Worm (Caenorhabditis elegans): Measurements from ENCODE around the gene vps-22.

DNA sequence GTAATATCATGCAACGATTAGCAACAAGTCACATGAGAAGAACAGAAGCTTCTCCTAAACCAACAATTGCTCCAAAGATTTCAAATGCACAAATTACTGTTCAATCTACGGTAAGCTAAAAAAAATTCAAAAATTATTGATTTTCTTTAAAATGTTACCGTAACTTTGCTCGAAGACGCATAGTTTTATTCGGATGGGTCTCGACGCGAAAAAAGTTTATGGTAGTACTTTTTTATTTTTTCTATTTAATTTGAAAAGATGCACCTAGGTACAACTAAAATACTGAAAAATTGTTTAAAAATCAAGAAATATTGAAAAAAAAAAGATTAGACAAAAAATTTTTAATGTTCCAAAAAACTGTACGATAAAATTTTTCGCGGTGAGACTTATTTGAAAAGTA is 25.4 kb upstream of the vps-22 start:
- no peak for TF ChIP-seq hlh-11 (tag; optimal IDR thresholded peaks at IDR 0.05)
- TF ChIP-seq nhr-237 (tag; optimal IDR thresholded peaks at IDR 0.05) = no peak
- no peak for TF ChIP-seq skn-1 (tag; optimal IDR thresholded peaks at IDR 0.05)
- no peak for TF ChIP-seq zag-1 (tag; optimal IDR thresholded peaks at IDR 0.05)
- TF ChIP-seq jun-1 (tag; optimal IDR thresholded peaks at IDR 0.05) = no peak
- no peak for TF ChIP-seq aly-2 (tag; optimal IDR thresholded peaks at IDR 0.05)
- TF ChIP-seq pha-4 (GFP tag; IDR thresholded peaks at IDR 0.05) = no peak
- TF ChIP-seq pha-4 (tag; optimal IDR thresholded peaks at IDR 0.05) = no peak
- TF ChIP-seq ceh-20 (GFP tag; IDR thresholded peaks at IDR 0.05) = no peak
- no peak for TF ChIP-seq mdt-29 (GFP tag; IDR thresholded peaks at IDR 0.05)
